Worm (Caenorhabditis elegans) whole organism, L4/young adult: ENCODE data around the gene pals-25.

Source experiments
- W03F9.2 ChIP-seq: fragments of 150-350 bp; optimal IDR thresholded peaks from 2 replicates; lab custom pipeline; 2014; ENCODE audit warnings: missing biosample characterization, missing genetic modification characterization
- dao-5 ChIP-seq: sonication (generic microtip); optimal IDR thresholded peaks from 2 replicates; lab custom pipeline; 2016; ENCODE audit warnings: missing genotype, missing genetic modification characterization, moderate library complexity, missing compliant biosample characterization

DNA sequence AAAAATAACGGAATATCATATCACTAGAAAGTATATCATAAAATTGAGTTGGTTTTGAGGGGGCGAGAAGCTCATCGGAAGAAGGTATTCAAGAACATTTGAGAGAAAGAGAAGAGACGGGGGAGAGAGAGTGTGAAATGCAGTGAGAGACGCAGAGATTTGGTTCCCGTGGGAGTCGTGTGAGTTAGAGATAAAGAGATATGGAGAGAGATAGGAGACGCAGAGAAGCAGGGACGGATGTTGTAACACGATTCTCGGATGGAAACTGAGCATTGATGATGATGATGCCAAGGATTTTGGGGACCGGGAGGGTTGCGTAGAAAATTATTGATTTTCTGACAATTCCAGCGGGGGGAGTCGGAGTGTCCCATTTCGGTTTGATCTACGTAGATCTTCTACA lies 38.1 kb upstream of the pals-25 start:
- TF ChIP-seq dao-5 (tag; lab: Kevin White, UChicago) (no peak), W03F9.2 (no peak)
